Worm (Caenorhabditis elegans): ENCODE data around the gene ctns-1.

ce11 chrII:8143278-8143931 is 6.7 kb upstream of the ctns-1 start, which contains the start of the genes ints-11 and rpl-10:
- TF ChIP-seq F13C5.2 (tag; optimal IDR thresholded peaks at IDR 0.05) (no peak), ceh-36 (tag; optimal IDR thresholded peaks at IDR 0.05) (no peak), B0310.2 (tag; optimal IDR thresholded peaks at IDR 0.05) (no peak), ama-1 (optimal IDR thresholded peaks at IDR 0.05) (no peak), ets-7 (tag; optimal IDR thresholded peaks at IDR 0.05) (no peak)

Measured in whole organism, early embryonic.